Worm (Caenorhabditis elegans): ENCODE measurements around the gene F55B11.4.

F55B11.4 gene

ce11 chrIV:14464065-14464567 lies 33.4 kb upstream of the F55B11.4 start, which contains the start of gene dld-1 (continued):
- TF ChIP-seq ZK337.2 (GFP tag; IDR thresholded peaks at IDR 0.05) (no peak), attf-4 (tag; optimal IDR thresholded peaks at IDR 0.05) (no peak), dmd-8 (GFP tag; IDR thresholded peaks at IDR 0.05) (no peak), dpl-1 (GFP tag; optimal IDR thresholded peaks at IDR 0.05) (peak; percentile 100), dmd-6 (GFP tag; IDR thresholded peaks at IDR 0.05) (peak; percentile 70), unc-130 (GFP tag; optimal IDR thresholded peaks at IDR 0.05) (peak; percentile 67), tra-1 (GFP tag; IDR thresholded peaks at IDR 0.05) (no peak), skn-1 (tag; optimal IDR thresholded peaks at IDR 0.05) (no peak), mxl-3 (GFP tag; optimal IDR thresholded peaks at IDR 0.05) (peak; percentile 31), unc-39 (tag; optimal IDR thresholded peaks at IDR 0.05) (no peak), madf-9 (GFP tag; conservative IDR thresholded peaks at IDR 0.05) (peak; percentile 40; the same call in 1 of the 2 replicates), lin-29 (GFP tag; IDR thresholded peaks at IDR 0.05) (peak; percentile 47; the same call in 1 of the 2 replicates), egl-27 (tag; optimal IDR thresholded peaks at IDR 0.05) (no peak), egl-43 (GFP tag; IDR thresholded peaks at IDR 0.05) (no peak; the same call in 1 of the 2 replicates), gei-8 (GFP tag; optimal IDR thresholded peaks at IDR 0.05) (no peak), zfp-2 (tag; optimal IDR thresholded peaks at IDR 0.05) (peak; percentile 61), mxl-2 (GFP tag; conservative IDR thresholded peaks at IDR 0.05) (no peak), ceh-28 (tag; optimal IDR thresholded peaks at IDR 0.05) (no peak), tag-97 (GFP tag; IDR thresholded peaks at IDR 0.05) (no peak), nhr-41 (GFP tag; IDR thresholded peaks at IDR 0.05) (no peak), snpc-1.2 (GFP tag; IDR thresholded peaks at IDR 0.05) (peak; percentile 98), unc-62 (GFP tag; optimal IDR thresholded peaks at IDR 0.05 in 1 of 2) (peak in 1 of 2 experiments; percentile 75), unc-62 (tag; optimal IDR thresholded peaks at IDR 0.05) (no peak), hif-1 (tag; optimal IDR thresholded peaks at IDR 0.05) (peak in 1 of 2 experiments; percentile 80), vab-7 (GFP tag; IDR thresholded peaks at IDR 0.05) (0 out of 2 replicates have a peak, but pooled peaks have one; percentile 39), spr-3 (GFP tag; optimal IDR thresholded peaks at IDR 0.05) (no peak), set-16 (GFP tag; IDR thresholded peaks at IDR 0.05) (no peak), daf-19 (GFP tag; conservative IDR thresholded peaks at IDR 0.05) (no peak), mdt-29 (GFP tag; IDR thresholded peaks at IDR 0.05) (0 out of 2 replicates have a peak, but pooled peaks have one; percentile 53), dmd-9 (GFP tag; IDR thresholded peaks at IDR 0.05) (no peak), rbr-2 (tag; optimal IDR thresholded peaks at IDR 0.05) (peak; percentile 86), ama-1 (optimal IDR thresholded peaks at IDR 0.05) (peak; percentile 88), nhr-102 (tag; optimal IDR thresholded peaks at IDR 0.05) (peak; percentile 84), lin-15B (tag; optimal IDR thresholded peaks at IDR 0.05) (peak; percentile 79), fos-1 (tag; optimal IDR thresholded peaks at IDR 0.05) (no peak), lim-7 (GFP tag; IDR thresholded peaks at IDR 0.05) (no peak), daf-8 (GFP tag; IDR thresholded peaks at IDR 0.05) (no peak), zag-1 (tag; optimal IDR thresholded peaks at IDR 0.05) (peak; percentile 61), F44E2.7 (GFP tag; IDR thresholded peaks at IDR 0.05) (no peak), nhr-77 (tag; optimal IDR thresholded peaks at IDR 0.05) (peak; percentile 97), lin-38 (GFP tag; IDR thresholded peaks at IDR 0.05) (peak; percentile 83), mep-1 (tag; optimal IDR thresholded peaks at IDR 0.05) (peak; percentile 97), sdz-12 (GFP tag; optimal IDR thresholded peaks at IDR 0.05) (no peak), R02D3.7 (tag; optimal IDR thresholded peaks at IDR 0.05) (peak; percentile 95), cey-2 (tag; optimal IDR thresholded peaks at IDR 0.05; ENCODE audit: borderline replicate concordance, insufficient read depth) (no peak), zfp-3 (GFP tag; conservative IDR thresholded peaks at IDR 0.05) (0 out of 2 replicates have a peak, but pooled peaks have one; percentile 33), nhr-11 (tag; optimal IDR thresholded peaks at IDR 0.05) (peak; percentile 90), dve-1 (tag; optimal IDR thresholded peaks at IDR 0.05; ENCODE audit: insufficient read depth) (peak; percentile 99), D1046.2 (GFP tag; IDR thresholded peaks at IDR 0.05) (0 out of 2 replicates have a peak, but pooled peaks have one; percentile 51), ceh-32 (tag; optimal IDR thresholded peaks at IDR 0.05; ENCODE audit: poor library complexity) (no peak)
